Fruit fly (Drosophila melanogaster) whole organism, adult: Measurements from ENCODE around the gene CG12438.

Source experiments
- CG14711 ChIP-seq: fragments of 200-800 bp; sonication (Bioruptor generic); optimal IDR thresholded peaks from 2 replicates; lab custom pipeline; 2018; ENCODE audit warnings: missing biosample characterization, mild to moderate bottlenecking, missing genetic modification characterization, moderate library complexity
- CG1620 ChIP-seq: fragments of 200-800 bp; sonication (Bioruptor generic); optimal IDR thresholded peaks from 2 replicates; lab custom pipeline; 2016; ENCODE audit warnings: missing biosample characterization, missing genetic modification characterization
- CG7045 ChIP-seq: fragments of 200-800 bp; sonication (Bioruptor generic); optimal IDR thresholded peaks from 2 replicates; lab custom pipeline; 2017; ENCODE audit warnings: missing biosample characterization, mild to moderate bottlenecking, missing genetic modification characterization
- kay ChIP-seq: fragments of 200-800 bp; sonication (Bioruptor generic); peaks from one replicate; lab custom pipeline; 2016; ENCODE audit warnings: missing biosample characterization, missing genetic modification characterization, borderline replicate concordance

- peak; percentile 98 for TF ChIP-seq kay (GFP tag; lab: Kevin White, UChicago)
- TF ChIP-seq CG7045 (GFP tag; lab: Kevin White, UChicago) = peak; percentile 17
- TF ChIP-seq CG14711 = no peak
- TF ChIP-seq CG1620 (GFP tag; lab: Kevin White, UChicago) = no peak
Observed at dm6 chr2L:8739984-8740756, 11.9 kb upstream of the CG12438 start, which contains the start of gene raw.
